Worm (Caenorhabditis elegans): ENCODE data around the gene ZK355.8.

The ZK355.8 gene

ce11 chrII:2976597-2976996 lies 49.0 kb downstream of the ZK355.8 start, which contains the start of gene nhr-88 (continued):
- TF ChIP-seq chd-7 (tag; optimal IDR thresholded peaks at IDR 0.05) = peak; percentile 18

- TF ChIP-seq egrh-3 (GFP tag; IDR thresholded peaks at IDR 0.05) = no peak
- TF ChIP-seq pha-4 (tag; optimal IDR thresholded peaks at IDR 0.05) = no peak
- no peak for TF ChIP-seq D2030.7 (GFP tag; IDR thresholded peaks at IDR 0.05)
- no peak for TF ChIP-seq ekl-4 (GFP tag; IDR thresholded peaks at IDR 0.05)
These were observed 50.0 kb downstream of the ZK355.8 start for ce11 chrII:2977652-2978051.
